Worm (Caenorhabditis elegans): ENCODE results near the gene ifas-3.

Gene ifas-3

ce11 chrIV:15951640-15952039 is 952 bp upstream of the ifas-3 start, which contains the start of gene Y105C5B.15:
TSS of gene Y105C5B.15 (plus strand) at chrIV:15951936.
- TF ChIP-seq ZK337.2 (GFP tag; IDR thresholded peaks at IDR 0.05): no peak
- TF ChIP-seq nhr-28 (tag; optimal IDR thresholded peaks at IDR 0.05): peak; percentile 1
- TF ChIP-seq pqm-1 (tag; optimal IDR thresholded peaks at IDR 0.05): peak; percentile 57
- peak; percentile 76 for TF ChIP-seq dmd-6 (GFP tag; IDR thresholded peaks at IDR 0.05)

- TF ChIP-seq nhr-48 (tag; optimal IDR thresholded peaks at IDR 0.05) (no peak), snpc-1.2 (GFP tag; IDR thresholded peaks at IDR 0.05) (peak; percentile 97), pqm-1 (tag; optimal IDR thresholded peaks at IDR 0.05) (no peak), Y75B8A.6 (GFP tag; IDR thresholded peaks at IDR 0.05) (no peak), set-16 (GFP tag; IDR thresholded peaks at IDR 0.05) (peak; percentile 25; the same call in 1 of the 2 replicates), hlh-30 (tag; optimal IDR thresholded peaks at IDR 0.05; ENCODE audit: insufficient read depth) (no peak), hmg-1.1 (GFP tag; IDR thresholded peaks at IDR 0.05) (no peak), nhr-111 (GFP tag; optimal IDR thresholded peaks at IDR 0.05) (no peak), arid-1 (GFP tag; conservative IDR thresholded peaks at IDR 0.05) (no peak), lin-13 (GFP tag; optimal IDR thresholded peaks at IDR 0.05) (no peak), saeg-2 (GFP tag; IDR thresholded peaks at IDR 0.05) (no peak), lin-39 (tag; optimal IDR thresholded peaks at IDR 0.05) (no peak), F26F4.8 (GFP tag; conservative IDR thresholded peaks at IDR 0.05) (no peak)
Observed at ce11 chrIV:15949995-15950394, 693 bp downstream of the ifas-3 start.

- no peak for TF ChIP-seq T26A8.4 (GFP tag; IDR thresholded peaks at IDR 0.05)
- peak; percentile 59 for TF ChIP-seq aha-1 (tag)
- no peak for TF ChIP-seq dve-1 (tag; optimal IDR thresholded peaks at IDR 0.05; ENCODE audit: insufficient read depth)
Observed at ce11 chrIV:15946507-15946906, 4.2 kb downstream of the ifas-3 start, which contains the start of gene skr-10. TSS of gene skr-10 (plus strand) at chrIV:15946807.

ce11 chrIV:15941403-15941802 is 9.3 kb downstream of the ifas-3 start, which contains the start of gene Y105C5B.11:
TSS of gene Y105C5B.11 (minus strand) at chrIV:15941503.
- no peak for TF ChIP-seq ceh-44 (GFP tag; IDR thresholded peaks at IDR 0.05)
- TF ChIP-seq ztf-7 (tag; optimal IDR thresholded peaks at IDR 0.05): no peak
- no peak for TF ChIP-seq nhr-10 (tag; optimal IDR thresholded peaks at IDR 0.05)
- no peak for TF ChIP-seq ceh-28 (tag; optimal IDR thresholded peaks at IDR 0.05)
- TF ChIP-seq ama-1 (optimal IDR thresholded peaks at IDR 0.05): no peak
- no peak for TF ChIP-seq dmd-8 (GFP tag; IDR thresholded peaks at IDR 0.05)
- no peak for TF ChIP-seq F37D6.2 (tag; optimal IDR thresholded peaks at IDR 0.05)
- no peak for TF ChIP-seq lin-1 (GFP tag; IDR thresholded peaks at IDR 0.05)
- no peak for TF ChIP-seq lim-7 (GFP tag; IDR thresholded peaks at IDR 0.05)
- no peak for TF ChIP-seq jun-1 (tag; optimal IDR thresholded peaks at IDR 0.05)
- no peak for TF ChIP-seq Y105C5A.15 (GFP tag; IDR thresholded peaks at IDR 0.05)
- no peak for TF ChIP-seq vab-7 (GFP tag; IDR thresholded peaks at IDR 0.05)
- TF ChIP-seq hlh-11 (tag; optimal IDR thresholded peaks at IDR 0.05): no peak
- no peak for TF ChIP-seq nhr-41 (GFP tag; IDR thresholded peaks at IDR 0.05)
- TF ChIP-seq aha-1 (tag): no peak
- no peak for TF ChIP-seq mxl-2 (GFP tag; conservative IDR thresholded peaks at IDR 0.05)
- TF ChIP-seq ces-1 (GFP tag; optimal IDR thresholded peaks at IDR 0.05): no peak
- TF ChIP-seq nhr-77 (tag; optimal IDR thresholded peaks at IDR 0.05): no peak
- TF ChIP-seq lin-13 (GFP tag; optimal IDR thresholded peaks at IDR 0.05): no peak

ce11 chrIV:15940811-15941210 is 9.9 kb downstream of the ifas-3 start:
- peak; percentile 93 for TF ChIP-seq snpc-1.2 (GFP tag; IDR thresholded peaks at IDR 0.05)
- no peak for TF ChIP-seq ztf-7 (tag; optimal IDR thresholded peaks at IDR 0.05)

All from whole organism, L4 larva.